Fruit fly (Drosophila melanogaster): Measurements from ENCODE around the gene CG33665.
A peak's percentile ranks its signal among the peaks of the same experiment; 100 is the strongest.

Gene CG33665

dm6 chrX:6439495-6439894 is 39.2 kb downstream of the CG33665 start (continued):
- TF ChIP-seq CG9215 (GFP tag; IDR thresholded peaks at IDR 0.05) (peak; percentile 54; the same call in 1 of the 2 replicates), lola (GFP tag; optimal IDR thresholded peaks at IDR 0.05) (no peak), CG13624 (GFP tag; optimal IDR thresholded peaks at IDR 0.05) (no peak), CG18476 (GFP tag; optimal IDR thresholded peaks at IDR 0.05) (no peak), luna (GFP tag; optimal IDR thresholded peaks at IDR 0.05) (no peak), CG17385 (GFP tag; optimal IDR thresholded peaks at IDR 0.05) (peak; percentile 49), CG9437 (GFP tag; optimal IDR thresholded peaks at IDR 0.05) (no peak), CG34376 (GFP tag; optimal IDR thresholded peaks at IDR 0.05) (peak; percentile 14), hth (optimal IDR thresholded peaks at IDR 0.05) (no peak), CG13296 (GFP tag; optimal IDR thresholded peaks at IDR 0.05) (peak; percentile 65), zen (tag; optimal IDR thresholded peaks at IDR 0.05) (no peak), pros (GFP tag; optimal IDR thresholded peaks at IDR 0.05) (no peak), CG3847 (GFP tag; IDR thresholded peaks at IDR 0.05) (peak; percentile 29; the same call in 1 of the 2 replicates), CG13287 (GFP tag; IDR thresholded peaks at IDR 0.05; ENCODE audit: partially characterized antibody) (no peak), NC2α (GFP tag; optimal IDR thresholded peaks at IDR 0.05) (no peak), sr (GFP tag; IDR thresholded peaks at IDR 0.05) (no peak), Mad (GFP tag; optimal IDR thresholded peaks at IDR 0.05) (no peak), zf30C (GFP tag; optimal IDR thresholded peaks at IDR 0.05) (no peak), CG4404 (GFP tag; IDR thresholded peaks at IDR 0.05) (peak; percentile 46; the same call in 1 of the 2 replicates), CG3995 (GFP tag; optimal IDR thresholded peaks at IDR 0.05) (no peak), gce (GFP tag; IDR thresholded peaks at IDR 0.05) (0 out of 3 replicates have a peak, but pooled peaks have one; percentile 27), Lim3 (GFP tag; IDR thresholded peaks at IDR 0.05) (peak; percentile 37; the same call in 1 of the 2 replicates), eve (GFP tag; optimal IDR thresholded peaks at IDR 0.05) (no peak), CG18764 (GFP tag; optimal IDR thresholded peaks at IDR 0.05) (no peak), Dll (GFP tag; IDR thresholded peaks at IDR 0.05; ENCODE audit: partially characterized antibody) (no peak), CG9727 (GFP tag; optimal IDR thresholded peaks at IDR 0.05) (peak; percentile 23), NFAT (GFP tag; IDR thresholded peaks at IDR 0.05) (peak; percentile 45; the same call in 1 of the 2 replicates), CG6689 (GFP tag; IDR thresholded peaks at IDR 0.05) (peak; percentile 53; the same call in 1 of the 2 replicates), z (GFP tag; IDR thresholded peaks at IDR 0.05) (no peak), CG15696 (tag; optimal IDR thresholded peaks at IDR 0.05) (no peak), sqz (GFP tag; optimal IDR thresholded peaks at IDR 0.05) (no peak), CG12104 (GFP tag; optimal IDR thresholded peaks at IDR 0.05) (no peak), psq (GFP tag; optimal IDR thresholded peaks at IDR 0.05) (no peak), Abd-B (GFP tag; optimal IDR thresholded peaks at IDR 0.05) (no peak), gfzf (GFP tag; optimal IDR thresholded peaks at IDR 0.05) (no peak), Ets65A (GFP tag) (no peak), chn (GFP tag; optimal IDR thresholded peaks at IDR 0.05) (no peak), ato (GFP tag; IDR thresholded peaks at IDR 0.05; ENCODE audit: partially characterized antibody) (no peak), CG14014 (GFP tag; IDR thresholded peaks at IDR 0.05) (peak; percentile 78), Oli (tag; optimal IDR thresholded peaks at IDR 0.05) (peak; percentile 1), CG9876 (GFP tag; optimal IDR thresholded peaks at IDR 0.05) (no peak), CG3065 (GFP tag; optimal IDR thresholded peaks at IDR 0.05) (no peak), CG4360 (GFP tag; IDR thresholded peaks at IDR 0.05) (no peak), stwl (tag; optimal IDR thresholded peaks at IDR 0.05) (no peak), H2.0 (GFP tag; IDR thresholded peaks at IDR 0.05) (no peak; the same call in 1 of the 2 replicates), CG11695 (GFP tag; IDR thresholded peaks at IDR 0.05) (0 out of 3 replicates have a peak, but pooled peaks have one; percentile 53), Bteb2 (GFP tag; optimal IDR thresholded peaks at IDR 0.05) (no peak), sisA (GFP tag; IDR thresholded peaks at IDR 0.05) (peak; percentile 22; the same call in 1 of the 2 replicates), Doc3 (GFP tag; IDR thresholded peaks at IDR 0.05; ENCODE audit: partially characterized antibody) (no peak), crp (GFP tag; optimal IDR thresholded peaks at IDR 0.05) (no peak), CG12391 (tag; optimal IDR thresholded peaks at IDR 0.05) (no peak)

Data from whole organism, embryonic.